Worm (Caenorhabditis elegans): ENCODE data around the gene zfp-1.

The zfp-1 gene

DNA sequence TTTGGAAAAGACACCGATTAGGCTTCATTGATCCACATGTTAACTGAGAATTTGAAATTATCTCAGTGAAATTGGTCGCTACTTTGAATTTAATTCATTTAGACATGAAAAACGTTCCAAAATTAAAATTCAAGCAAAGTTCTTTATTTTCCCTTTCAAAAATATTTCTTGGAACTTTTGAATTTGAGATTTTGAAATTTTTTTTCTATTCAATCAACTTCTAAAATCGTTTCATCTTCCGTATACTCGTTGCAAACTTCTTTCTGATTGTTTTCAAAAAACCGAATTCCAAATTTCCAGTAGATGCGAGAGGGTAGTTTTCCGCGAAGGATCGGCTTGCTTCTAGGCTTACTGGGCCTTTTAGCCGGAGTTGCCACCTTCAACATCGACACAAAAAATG is 27.3 kb downstream of the zfp-1 start, which contains the start of gene pat-2:
Gene pat-2 (plus strand): TSS at position 301 of the 400 bp plus-strand sequence.
- TF ChIP-seq B0310.2 (tag; optimal IDR thresholded peaks at IDR 0.05) (no peak), F13C5.2 (tag; optimal IDR thresholded peaks at IDR 0.05) (no peak), flt-1 (GFP tag; IDR thresholded peaks at IDR 0.05) (no peak), aly-1 (tag; optimal IDR thresholded peaks at IDR 0.05) (no peak), tbx-37 (GFP tag; conservative IDR thresholded peaks at IDR 0.05) (no peak), ets-7 (tag; optimal IDR thresholded peaks at IDR 0.05) (no peak), sea-1 (GFP tag; conservative IDR thresholded peaks at IDR 0.05) (no peak), ceh-36 (tag; optimal IDR thresholded peaks at IDR 0.05) (no peak), hnd-1 (tag; optimal IDR thresholded peaks at IDR 0.05) (no peak), tbx-11 (GFP tag; IDR thresholded peaks at IDR 0.05) (no peak), hmbx-1 (tag; optimal IDR thresholded peaks at IDR 0.05) (no peak), hmg-4 (GFP tag; optimal IDR thresholded peaks at IDR 0.05) (no peak), ama-1 (optimal IDR thresholded peaks at IDR 0.05) (no peak), tra-4 (tag; optimal IDR thresholded peaks at IDR 0.05) (no peak), scrt-1 (GFP tag; IDR thresholded peaks at IDR 0.05) (no peak), ceh-13 (GFP tag; optimal IDR thresholded peaks at IDR 0.05) (no peak), pes-1 (GFP tag; IDR thresholded peaks at IDR 0.05) (no peak)

DNA sequence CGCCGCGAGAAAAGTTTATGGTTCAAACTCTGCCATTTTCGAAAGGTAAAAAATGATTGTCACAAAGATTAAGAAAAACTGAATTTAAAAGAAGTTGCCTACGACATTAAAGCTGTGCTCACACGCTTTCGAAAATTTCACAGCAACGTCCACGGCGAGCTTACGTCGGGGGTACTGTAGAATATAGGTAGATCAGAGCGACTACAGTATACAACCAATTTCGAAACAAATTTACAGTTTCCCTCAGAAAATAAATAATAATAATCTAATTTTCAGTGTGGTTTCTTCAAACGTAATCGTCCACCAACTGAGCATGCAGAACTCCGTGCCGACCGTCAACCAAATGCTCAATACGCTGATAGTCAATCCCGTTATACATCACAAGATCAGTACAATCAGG is 33.2 kb downstream of the zfp-1 start:
- no peak for TF ChIP-seq hnd-1 (tag; optimal IDR thresholded peaks at IDR 0.05)
- TF ChIP-seq F13C5.2 (tag; optimal IDR thresholded peaks at IDR 0.05): no peak
- TF ChIP-seq scrt-1 (GFP tag; IDR thresholded peaks at IDR 0.05): no peak
- TF ChIP-seq sea-1 (GFP tag; conservative IDR thresholded peaks at IDR 0.05): no peak
- no peak for TF ChIP-seq pes-1 (GFP tag; IDR thresholded peaks at IDR 0.05)

DNA sequence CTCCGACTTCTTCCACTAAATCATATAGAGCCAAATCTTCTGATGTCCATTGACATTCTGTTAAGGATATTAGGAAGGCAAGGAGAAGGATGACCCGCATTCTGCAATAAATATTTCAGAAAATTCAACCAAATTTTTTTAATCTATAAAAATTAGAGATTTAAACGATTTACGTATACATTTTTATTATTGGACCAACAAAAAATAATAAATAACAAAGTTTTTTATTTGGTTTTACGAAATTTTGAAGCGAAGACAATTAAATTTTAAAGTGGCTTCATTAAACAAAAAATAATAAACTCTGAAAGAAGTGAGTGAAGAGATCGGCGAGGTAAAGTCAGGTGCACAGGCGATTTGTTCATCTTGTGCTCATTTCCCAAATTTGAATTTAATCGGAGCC is 35.8 kb downstream of the zfp-1 start, which contains the start of gene F54F2.9:
Gene F54F2.9 (minus strand): TSS at position 101 of the 400 bp plus-strand sequence.
- TF ChIP-seq flt-1 (GFP tag; IDR thresholded peaks at IDR 0.05): no peak
- TF ChIP-seq tra-4 (tag; optimal IDR thresholded peaks at IDR 0.05): no peak

DNA sequence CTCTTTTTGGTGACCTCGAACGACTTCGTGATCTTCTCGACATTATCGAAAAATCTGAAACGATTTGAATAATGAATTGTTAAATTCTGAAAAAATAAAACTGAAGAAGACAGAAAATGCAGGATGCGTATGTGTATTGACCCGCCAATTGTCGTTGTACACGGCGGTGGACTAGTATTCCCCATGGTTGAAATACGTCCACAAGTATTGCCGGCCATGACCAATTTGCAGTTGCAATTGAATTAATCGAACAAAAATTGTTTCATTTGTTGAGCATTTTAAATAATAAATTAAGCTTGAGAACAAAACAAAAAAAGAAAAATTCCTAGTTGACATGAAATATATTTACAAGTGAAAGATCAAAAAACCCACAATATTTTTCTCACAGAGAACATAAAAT is 37.9 kb downstream of the zfp-1 start, which contains the start of gene F44E2.3:
Gene F44E2.3 (minus strand): TSS at position 61 of the 400 bp plus-strand sequence.
- TF ChIP-seq tra-4 (tag; optimal IDR thresholded peaks at IDR 0.05): no peak
- TF ChIP-seq ets-7 (tag; optimal IDR thresholded peaks at IDR 0.05): no peak
- TF ChIP-seq tbx-37 (GFP tag; conservative IDR thresholded peaks at IDR 0.05): no peak
- TF ChIP-seq F13C5.2 (tag; optimal IDR thresholded peaks at IDR 0.05): no peak
- no peak for TF ChIP-seq tbx-11 (GFP tag; IDR thresholded peaks at IDR 0.05)
- TF ChIP-seq ceh-13 (GFP tag; optimal IDR thresholded peaks at IDR 0.05): no peak
- TF ChIP-seq flt-1 (GFP tag; IDR thresholded peaks at IDR 0.05): no peak
- no peak for TF ChIP-seq scrt-1 (GFP tag; IDR thresholded peaks at IDR 0.05)
- no peak for TF ChIP-seq aly-1 (tag; optimal IDR thresholded peaks at IDR 0.05)
- no peak for TF ChIP-seq hmg-4 (GFP tag; optimal IDR thresholded peaks at IDR 0.05)
- no peak for TF ChIP-seq ceh-36 (tag; optimal IDR thresholded peaks at IDR 0.05)
- no peak for TF ChIP-seq ama-1 (optimal IDR thresholded peaks at IDR 0.05)
- TF ChIP-seq sea-1 (GFP tag; conservative IDR thresholded peaks at IDR 0.05): no peak
- TF ChIP-seq hmbx-1 (tag; optimal IDR thresholded peaks at IDR 0.05): no peak

DNA sequence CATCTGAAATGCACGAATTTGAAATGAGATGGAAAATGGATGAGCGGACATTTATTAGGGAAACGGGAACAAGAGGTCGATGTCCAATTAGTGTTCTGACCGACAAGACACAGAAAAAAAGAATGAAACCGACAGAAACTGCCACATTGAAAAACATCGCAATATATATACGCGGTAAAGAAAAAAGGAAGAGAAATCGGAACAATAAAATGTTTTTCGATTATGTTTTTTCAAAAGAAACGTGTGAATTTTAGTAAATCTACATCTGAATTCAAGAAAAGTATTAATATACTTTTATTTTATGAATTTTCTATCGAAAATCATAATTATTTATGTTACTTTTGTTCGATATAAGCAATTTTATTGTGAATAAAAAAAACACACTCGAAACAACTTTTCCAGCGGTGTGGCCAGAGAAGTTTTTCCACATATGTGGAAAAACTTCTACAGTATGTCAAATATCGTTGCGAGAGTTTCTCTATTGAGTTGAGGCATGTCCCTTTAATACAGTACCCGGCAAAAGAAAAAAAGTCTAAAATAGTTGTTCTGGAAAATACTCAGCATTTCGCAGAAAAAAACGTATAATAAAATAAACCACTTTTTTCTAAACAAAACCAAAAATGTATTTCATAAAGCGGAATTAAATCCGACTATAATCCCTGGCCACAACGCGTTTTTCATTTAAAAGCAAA is 39.9 kb downstream of the zfp-1 start, which contains the start of gene F44E2.10:
Gene F44E2.10 (minus strand): TSS at position 51 of the 692 bp plus-strand sequence.
- no peak for TF ChIP-seq B0310.2 (tag; optimal IDR thresholded peaks at IDR 0.05)
- no peak for TF ChIP-seq tbx-11 (GFP tag; IDR thresholded peaks at IDR 0.05)
- no peak for TF ChIP-seq scrt-1 (GFP tag; IDR thresholded peaks at IDR 0.05)
- TF ChIP-seq F13C5.2 (tag; optimal IDR thresholded peaks at IDR 0.05): no peak
- no peak for TF ChIP-seq ama-1 (optimal IDR thresholded peaks at IDR 0.05)
- TF ChIP-seq hnd-1 (tag; optimal IDR thresholded peaks at IDR 0.05): no peak
- no peak for TF ChIP-seq tbx-37 (GFP tag; conservative IDR thresholded peaks at IDR 0.05)
- no peak for TF ChIP-seq hmg-4 (GFP tag; optimal IDR thresholded peaks at IDR 0.05)
- no peak for TF ChIP-seq ets-7 (tag; optimal IDR thresholded peaks at IDR 0.05)
- no peak for TF ChIP-seq ceh-13 (GFP tag; optimal IDR thresholded peaks at IDR 0.05)

DNA sequence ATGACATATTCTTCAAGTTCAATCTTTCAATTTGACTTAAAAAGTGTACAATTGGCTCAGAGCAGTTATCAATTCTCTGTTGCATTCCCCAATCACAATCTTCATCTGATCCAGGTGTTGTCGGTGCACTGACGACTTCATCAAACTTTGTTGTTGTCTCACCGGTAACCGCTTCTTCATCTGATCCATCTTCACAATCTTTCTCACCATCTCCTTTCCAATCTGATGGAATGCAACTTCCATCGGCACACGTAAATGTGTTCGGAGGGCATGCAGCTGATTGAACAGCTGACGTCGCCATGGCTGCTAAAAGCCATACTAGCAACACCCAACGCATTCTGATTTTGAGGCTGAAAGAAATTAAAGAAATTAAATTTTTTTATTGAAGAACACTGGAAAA is 46.7 kb downstream of the zfp-1 start, which contains the start of gene F44E2.4:
Gene F44E2.4 (minus strand): TSS at position 350 of the 400 bp plus-strand sequence.
- TF ChIP-seq scrt-1 (GFP tag; IDR thresholded peaks at IDR 0.05): no peak
- TF ChIP-seq tbx-11 (GFP tag; IDR thresholded peaks at IDR 0.05): no peak
- TF ChIP-seq tra-4 (tag; optimal IDR thresholded peaks at IDR 0.05): no peak
- TF ChIP-seq hnd-1 (tag; optimal IDR thresholded peaks at IDR 0.05): no peak
- no peak for TF ChIP-seq sea-1 (GFP tag; conservative IDR thresholded peaks at IDR 0.05)
- no peak for TF ChIP-seq ceh-36 (tag; optimal IDR thresholded peaks at IDR 0.05)
- TF ChIP-seq aly-1 (tag; optimal IDR thresholded peaks at IDR 0.05): no peak
- TF ChIP-seq ama-1 (optimal IDR thresholded peaks at IDR 0.05): no peak
- no peak for TF ChIP-seq flt-1 (GFP tag; IDR thresholded peaks at IDR 0.05)
- no peak for TF ChIP-seq tbx-37 (GFP tag; conservative IDR thresholded peaks at IDR 0.05)
- TF ChIP-seq hmg-4 (GFP tag; optimal IDR thresholded peaks at IDR 0.05): no peak
- no peak for TF ChIP-seq B0310.2 (tag; optimal IDR thresholded peaks at IDR 0.05)
- TF ChIP-seq ets-7 (tag; optimal IDR thresholded peaks at IDR 0.05): no peak
- TF ChIP-seq pes-1 (GFP tag; IDR thresholded peaks at IDR 0.05): no peak
- TF ChIP-seq ceh-13 (GFP tag; optimal IDR thresholded peaks at IDR 0.05): no peak
- TF ChIP-seq F13C5.2 (tag; optimal IDR thresholded peaks at IDR 0.05): no peak
- no peak for TF ChIP-seq hmbx-1 (tag; optimal IDR thresholded peaks at IDR 0.05)

DNA sequence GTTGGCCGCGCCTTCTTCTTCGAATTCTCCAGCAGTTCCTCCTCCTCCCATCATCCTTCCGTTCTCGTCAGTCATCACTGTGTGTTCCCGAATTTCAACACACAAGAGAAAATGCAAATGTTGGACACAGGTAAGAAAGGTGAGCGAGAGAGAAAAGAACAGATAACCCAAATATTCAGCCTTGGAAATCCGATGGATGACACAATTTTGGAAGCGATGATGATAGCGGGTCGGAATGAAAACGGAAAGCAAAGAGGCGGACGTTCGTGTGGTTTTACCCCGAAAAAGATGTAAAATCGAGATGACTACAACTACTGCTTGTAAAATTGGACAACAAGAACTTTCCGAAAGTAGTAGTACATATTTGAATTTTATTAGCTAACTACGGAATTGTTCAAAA is 48.5 kb downstream of the zfp-1 start:
- no peak for TF ChIP-seq hnd-1 (tag; optimal IDR thresholded peaks at IDR 0.05)
- peak; percentile 18 for TF ChIP-seq hmg-4 (GFP tag; optimal IDR thresholded peaks at IDR 0.05)

DNA sequence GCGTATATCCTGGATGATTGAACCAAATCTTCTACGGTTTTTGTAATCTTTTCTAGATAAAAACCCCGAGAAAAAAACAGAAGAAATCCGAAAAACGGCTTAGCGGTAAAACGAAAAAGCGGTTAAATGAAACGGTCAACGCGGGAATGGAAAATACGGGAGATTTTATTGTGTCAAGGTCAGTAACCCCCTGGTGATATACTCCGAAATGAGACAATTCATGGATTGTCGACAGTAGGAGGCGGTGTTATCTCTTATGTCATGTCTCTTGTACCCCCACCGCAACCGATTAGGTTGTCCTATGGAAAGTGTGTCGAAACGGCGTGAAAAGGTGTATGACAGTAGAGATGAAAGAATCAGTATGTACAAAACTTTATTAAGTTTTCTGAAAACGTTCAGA is 52.8 kb downstream of the zfp-1 start:
- no peak for TF ChIP-seq flt-1 (GFP tag; IDR thresholded peaks at IDR 0.05)
- TF ChIP-seq hmg-4 (GFP tag; optimal IDR thresholded peaks at IDR 0.05): no peak
- no peak for TF ChIP-seq tbx-11 (GFP tag; IDR thresholded peaks at IDR 0.05)
- no peak for TF ChIP-seq tbx-37 (GFP tag; conservative IDR thresholded peaks at IDR 0.05)
- no peak for TF ChIP-seq scrt-1 (GFP tag; IDR thresholded peaks at IDR 0.05)
- no peak for TF ChIP-seq ets-7 (tag; optimal IDR thresholded peaks at IDR 0.05)
- TF ChIP-seq ama-1 (optimal IDR thresholded peaks at IDR 0.05): no peak
- TF ChIP-seq sea-1 (GFP tag; conservative IDR thresholded peaks at IDR 0.05): no peak
- no peak for TF ChIP-seq B0310.2 (tag; optimal IDR thresholded peaks at IDR 0.05)

Data from whole organism, early embryonic.